Worm (Caenorhabditis elegans) whole organism, late embryonic: ENCODE data around the gene T27A10.6.

Experiments
- ceh-24 ChIP-seq: sonication (generic microtip); optimal IDR thresholded peaks from 2 replicates; lab custom pipeline; 2016; ENCODE audit warnings: mild to moderate bottlenecking, missing genetic modification characterization, missing compliant biosample characterization
- lin-11 ChIP-seq: fragments of 200-800 bp; sonication (Bioruptor generic); optimal IDR thresholded peaks from 2 replicates; lab custom pipeline; 2018; ENCODE audit warnings: mild to moderate bottlenecking, missing genetic modification characterization, missing compliant biosample characterization
- pat-9 ChIP-seq: fragments of 200-800 bp; sonication (Bioruptor generic); optimal IDR thresholded peaks from 2 replicates; lab custom pipeline; 2018; ENCODE audit warnings: mild to moderate bottlenecking, missing genetic modification characterization, moderate library complexity, missing compliant biosample characterization
- pha-2 ChIP-seq: sonication (generic microtip); optimal IDR thresholded peaks from 2 replicates; lab custom pipeline; 2017; ENCODE audit warnings: mild to moderate bottlenecking, missing genetic modification characterization, missing compliant biosample characterization
- pha-4 ChIP-seq: fragments of 150-350 bp; optimal IDR thresholded peaks from 2 replicates; lab custom pipeline; 2018; ENCODE audit warnings: missing biosample characterization, missing genetic modification reagents, missing genetic modification characterization
- ttx-3 ChIP-seq: sonication (generic microtip); optimal IDR thresholded peaks from 2 replicates; lab custom pipeline; 2016; ENCODE audit warnings: missing genetic modification reagents, missing genetic modification characterization, missing compliant biosample characterization

DNA sequence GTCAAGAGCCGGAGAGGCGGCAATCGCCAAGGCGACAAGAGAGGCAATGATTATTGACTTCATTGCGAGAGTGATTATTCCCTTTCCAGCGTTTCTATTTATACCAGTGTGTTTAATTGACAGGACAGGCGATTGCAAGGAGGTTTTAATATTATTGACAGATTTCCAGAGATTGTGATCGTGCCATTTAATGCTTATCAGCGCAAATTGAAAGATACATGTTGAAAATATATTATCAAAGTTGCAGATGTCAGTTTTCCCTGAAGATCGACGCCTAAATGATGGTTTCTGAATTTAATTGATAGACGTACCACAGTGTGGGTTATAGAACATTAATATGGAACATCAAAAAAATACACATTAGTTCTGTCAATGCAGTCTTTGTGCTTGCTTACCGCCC is 32.2 kb downstream of the T27A10.6 start, which contains the start of gene vit-4:
- no peak for TF ChIP-seq ceh-24
- TF ChIP-seq pha-4 (tag; lab: Kevin White, UChicago), result no peak
- no peak for TF ChIP-seq ttx-3 (tag; lab: Kevin White, UChicago)
- TF ChIP-seq lin-11 (tag; lab: Kevin White, UChicago), result no peak
- TF ChIP-seq pha-2 (tag; lab: Kevin White, UChicago), result no peak
- no peak for TF ChIP-seq pat-9 (tag; lab: Kevin White, UChicago)
